Fruit fly (Drosophila melanogaster): ENCODE measurements around the gene Sam-S.

- TF ChIP-seq CG32121 (GFP tag; IDR thresholded peaks at IDR 0.05), result no peak
- no peak for TF ChIP-seq CG9948 (tag; optimal IDR thresholded peaks at IDR 0.05)
- TF ChIP-seq Pif1B (GFP tag; optimal IDR thresholded peaks at IDR 0.05), result no peak
- no peak for TF ChIP-seq D1 (tag; optimal IDR thresholded peaks at IDR 0.05)
- no peak for TF ChIP-seq fd96Ca (GFP tag; IDR thresholded peaks at IDR 0.05)
- no peak for TF ChIP-seq EcR (GFP tag; optimal IDR thresholded peaks at IDR 0.05)
- TF ChIP-seq CG12605 (GFP tag; IDR thresholded peaks at IDR 0.05), result no peak
- TF ChIP-seq Ets98B (GFP tag; IDR thresholded peaks at IDR 0.05), result no peak
- no peak for TF ChIP-seq CG34367 (tag; optimal IDR thresholded peaks at IDR 0.05)
- TF ChIP-seq gl (tag; optimal IDR thresholded peaks at IDR 0.05), result no peak
- no peak for TF ChIP-seq Pif1A (GFP tag; optimal IDR thresholded peaks at IDR 0.05)
- no peak for TF ChIP-seq Snoo (tag; optimal IDR thresholded peaks at IDR 0.05)
- no peak for TF ChIP-seq CG15710 (tag; optimal IDR thresholded peaks at IDR 0.05)
Measured at dm6 chr2L:136131-136426, 29.4 kb downstream of the Sam-S start.

Data from whole organism, pupa.